Fruit fly (Drosophila melanogaster) whole organism, embryonic: Measurements from ENCODE around the gene Ptpmeg2.
A peak's percentile ranks its signal among the peaks of the same experiment; 100 is the strongest.

Experiments used
- Abd-B ChIP-seq: fragments of 200-800 bp; sonication (Bioruptor generic); optimal IDR thresholded peaks from 2 replicates; lab custom pipeline; 2018; ENCODE audit warnings: missing biosample characterization, mild to moderate bottlenecking, missing genetic modification characterization, moderate library complexity
- Adf1 ChIP-seq: fragments of 200-800 bp; sonication (Bioruptor generic); IDR thresholded peaks from 2 replicates; pipeline ENCODE4 v1.3.6; 2022; ENCODE audit warnings: missing biosample characterization, missing genetic modification characterization
- CG10321 ChIP-seq: fragments of 200-800 bp; sonication (Bioruptor generic); IDR thresholded peaks from 2 replicates; pipeline ENCODE4 v1.3.6; 2022; ENCODE audit warnings: missing biosample characterization, missing genetic modification characterization
- CG10431 ChIP-seq: fragments of 200-800 bp; sonication (Bioruptor generic); optimal IDR thresholded peaks from 3 replicates; lab custom pipeline; 2018; ENCODE audit warnings: missing biosample characterization, mild to moderate bottlenecking, missing genetic modification characterization
- CG10654 ChIP-seq: fragments of 200-800 bp; sonication (Bioruptor generic); optimal IDR thresholded peaks from 2 replicates; lab custom pipeline; 2016; ENCODE audit warnings: missing biosample characterization, missing genetic modification characterization
- CG11093 ChIP-seq: fragments of 200-800 bp; sonication (Bioruptor generic); IDR thresholded peaks from 3 replicates; pipeline ENCODE4 v1.3.6; 2022; ENCODE audit warnings: missing biosample characterization, missing genetic modification characterization
- CG15479 ChIP-seq: fragments of 200-800 bp; sonication (Bioruptor generic); optimal IDR thresholded peaks from 3 replicates; lab custom pipeline; 2019; ENCODE audit warnings: missing biosample characterization, mild to moderate bottlenecking, missing genetic modification characterization, moderate library complexity
- CG1832 ChIP-seq: fragments of 200-800 bp; sonication (Bioruptor generic); optimal IDR thresholded peaks from 2 replicates; lab custom pipeline; 2017; ENCODE audit warnings: missing biosample characterization, mild to moderate bottlenecking, missing genetic modification characterization, inconsistent platforms
- CG18619 ChIP-seq: fragments of 200-800 bp; sonication (Bioruptor generic); optimal IDR thresholded peaks from 3 replicates; lab custom pipeline; 2017; ENCODE audit warnings: missing biosample characterization, mild to moderate bottlenecking, missing genetic modification characterization
- CG2202 ChIP-seq: fragments of 200-800 bp; sonication (Bioruptor generic); optimal IDR thresholded peaks from 2 replicates; lab custom pipeline; 2018; ENCODE audit warnings: missing biosample characterization, mild to moderate bottlenecking, missing genetic modification characterization
- CG30431 ChIP-seq: fragments of 200-800 bp; sonication (Bioruptor generic); optimal IDR thresholded peaks from 2 replicates; lab custom pipeline; 2017; ENCODE audit warnings: missing biosample characterization, missing genetic modification characterization
- CG3407 ChIP-seq: fragments of 200-800 bp; sonication (Bioruptor generic); optimal IDR thresholded peaks from 2 replicates; lab custom pipeline; 2018; ENCODE audit warnings: missing biosample characterization, mild to moderate bottlenecking, missing genetic modification characterization
- CG4730 ChIP-seq: fragments of 200-800 bp; sonication (Bioruptor generic); IDR thresholded peaks from 2 replicates; pipeline ENCODE4 v1.3.6; 2022; ENCODE audit warnings: missing biosample characterization, missing genetic modification characterization
- CG5180 ChIP-seq: fragments of 200-800 bp; sonication (Bioruptor generic); optimal IDR thresholded peaks from 3 replicates; lab custom pipeline; 2017; ENCODE audit warnings: missing biosample characterization, missing genetic modification characterization, mild to moderate bottlenecking, moderate library complexity, missing genetic modification reagents
- CG5953 ChIP-seq: fragments of 200-800 bp; sonication (Bioruptor generic); IDR thresholded peaks from 2 replicates; pipeline ENCODE4 v1.3.6; 2022; ENCODE audit warnings: missing biosample characterization, missing genetic modification characterization
- CG7556 ChIP-seq: fragments of 200-800 bp; sonication (Bioruptor generic); optimal IDR thresholded peaks from 2 replicates; lab custom pipeline; 2017; ENCODE audit warnings: missing biosample characterization, mild to moderate bottlenecking, missing genetic modification characterization
- D19A ChIP-seq: fragments of 200-800 bp; optimal IDR thresholded peaks from 3 replicates; lab custom pipeline; 2019; ENCODE audit warnings: missing biosample characterization, mild to moderate bottlenecking, missing genetic modification characterization, moderate library complexity
- Dbx ChIP-seq: fragments of 200-800 bp; sonication (Bioruptor generic); IDR thresholded peaks from 3 replicates; pipeline ENCODE4 v1.3.6; 2022; ENCODE audit warnings: missing biosample characterization, missing genetic modification characterization
- Dfd ChIP-seq, 2 experiments: fragments of >200 bp; optimal IDR thresholded peaks; 2 replicates each; lab custom pipeline; 2017; ENCODE audit warnings: missing biosample characterization in 2 of 2, missing genetic modification characterization in 2 of 2
- Drgx ChIP-seq: fragments of 200-800 bp; sonication (Bioruptor generic); IDR thresholded peaks from 2 replicates; pipeline ENCODE4 v1.3.6; 2022; ENCODE audit warnings: missing biosample characterization, missing genetic modification characterization
- E2f1 ChIP-seq: fragments of 200-800 bp; sonication (Bioruptor generic); IDR thresholded peaks from 2 replicates; pipeline ENCODE4 v1.3.6; 2022; ENCODE audit warnings: missing biosample characterization, missing genetic modification characterization
- GATAe ChIP-seq: fragments of 200-800 bp; sonication (Bioruptor generic); conservative IDR thresholded peaks from 2 replicates; pipeline ENCODE4 v1.3.6; 2022; ENCODE audit warnings: missing biosample characterization, missing genetic modification characterization
- Hey ChIP-seq: fragments of 200-800 bp; sonication (Bioruptor generic); optimal IDR thresholded peaks from 3 replicates; lab custom pipeline; 2018; ENCODE audit warnings: missing biosample characterization, mild to moderate bottlenecking, missing genetic modification characterization
- Hmr ChIP-seq: fragments of 200-800 bp; sonication (Bioruptor generic); optimal IDR thresholded peaks from 3 replicates; lab custom pipeline; 2017; ENCODE audit warnings: mild to moderate bottlenecking, missing biosample characterization, missing genetic modification reagents, missing genetic modification characterization
- Lpt ChIP-seq: fragments of >200 bp; optimal IDR thresholded peaks from 2 replicates; lab custom pipeline; 2018; ENCODE audit warnings: missing biosample characterization, missing genetic modification characterization
- NC2β ChIP-seq: fragments of 200-800 bp; sonication (Bioruptor generic); optimal IDR thresholded peaks from 2 replicates; lab custom pipeline; 2016; ENCODE audit warnings: missing biosample characterization, missing genetic modification characterization
- Nf-YB ChIP-seq: fragments of 200-800 bp; sonication (Bioruptor generic); optimal IDR thresholded peaks from 3 replicates; lab custom pipeline; 2019; ENCODE audit warnings: missing biosample characterization, mild to moderate bottlenecking, missing genetic modification characterization, moderate library complexity
- Pdp1 ChIP-seq, 2 experiments: fragments of 200-800 bp; sonication (Bioruptor generic); optimal IDR thresholded peaks; 3 replicates each; lab custom pipeline; 2016; ENCODE audit warnings: missing biosample characterization in 2 of 2, missing genetic modification characterization in 2 of 2, mild to moderate bottlenecking in 1 of 2, moderate library complexity in 1 of 2
- Sry-δ ChIP-seq: fragments of 200-800 bp; sonication (Bioruptor generic); optimal IDR thresholded peaks from 2 replicates; lab custom pipeline; 2016; ENCODE audit warnings: missing biosample characterization, missing genetic modification characterization
- Ssrp ChIP-seq: fragments of 200-800 bp; sonication (Bioruptor generic); optimal IDR thresholded peaks from 2 replicates; lab custom pipeline; 2018; ENCODE audit warnings: missing biosample characterization, mild to moderate bottlenecking, missing genetic modification characterization, moderate library complexity
- bigmax ChIP-seq: fragments of 200-800 bp; sonication (Bioruptor generic); optimal IDR thresholded peaks from 2 replicates; lab custom pipeline; 2018; ENCODE audit warnings: missing biosample characterization, mild to moderate bottlenecking, missing genetic modification characterization
- bowl ChIP-seq: fragments of 200-800 bp; sonication (Bioruptor generic); IDR thresholded peaks from 2 replicates; pipeline ENCODE4 v1.3.6; 2022; ENCODE audit warnings: missing biosample characterization, missing genetic modification characterization
- cas ChIP-seq: fragments of 200-800 bp; sonication (Bioruptor generic); IDR thresholded peaks from 2 replicates; pipeline ENCODE4 v1.3.6; 2022; ENCODE audit warnings: missing biosample characterization, missing genetic modification characterization
- cg ChIP-seq: fragments of 200-800 bp; sonication (Bioruptor generic); optimal IDR thresholded peaks from 3 replicates; lab custom pipeline; 2019; ENCODE audit warnings: missing biosample characterization, mild to moderate bottlenecking, missing genetic modification characterization, moderate library complexity
- chinmo ChIP-seq: fragments of 200-800 bp; sonication (Bioruptor generic); IDR thresholded peaks from 4 replicates; pipeline ENCODE4 v1.3.6; 2022; ENCODE audit warnings: missing biosample characterization, missing genetic modification characterization; ENCODE audit not compliant: partially characterized antibody
- chm ChIP-seq: fragments of 200-800 bp; sonication (Bioruptor generic); IDR thresholded peaks from 2 replicates; pipeline ENCODE4 v1.3.6; 2022; ENCODE audit warnings: missing biosample characterization, missing genetic modification characterization
- crc ChIP-seq: fragments of 200-800 bp; sonication (Bioruptor generic); optimal IDR thresholded peaks from 2 replicates; lab custom pipeline; 2016; ENCODE audit warnings: missing biosample characterization, missing genetic modification characterization
- emc ChIP-seq: fragments of 200-800 bp; sonication (Bioruptor generic); optimal IDR thresholded peaks from 2 replicates; lab custom pipeline; 2016; ENCODE audit warnings: missing biosample characterization, missing genetic modification characterization
- fd64A ChIP-seq: fragments of 200-800 bp; sonication (Bioruptor generic); optimal IDR thresholded peaks from 3 replicates; lab custom pipeline; 2018; ENCODE audit warnings: missing biosample characterization, mild to moderate bottlenecking, missing genetic modification characterization
- grn ChIP-seq: fragments of 200-800 bp; sonication (Bioruptor generic); optimal IDR thresholded peaks from 3 replicates; lab custom pipeline; 2017; ENCODE audit warnings: missing biosample characterization, missing genetic modification characterization
- hb ChIP-seq: fragments of 200-800 bp; sonication (Bioruptor generic); IDR thresholded peaks from 3 replicates; pipeline ENCODE4 v1.3.6; 2022; ENCODE audit warnings: missing biosample characterization, missing genetic modification characterization; ENCODE audit not compliant: partially characterized antibody
- kni ChIP-seq: fragments of 200-800 bp; sonication (Bioruptor generic); optimal IDR thresholded peaks from 3 replicates; lab custom pipeline; 2017; ENCODE audit warnings: mild to moderate bottlenecking, missing biosample characterization, missing genetic modification reagents, missing genetic modification characterization
- lilli ChIP-seq: fragments of 200-800 bp; sonication (Bioruptor generic); optimal IDR thresholded peaks from 3 replicates; lab custom pipeline; 2016; ENCODE audit warnings: missing biosample characterization, missing genetic modification characterization
- pan ChIP-seq, 4 experiments: fragments of >200 bp in 3 of 4; fragments of 200-800 bp in 1 of 4; sonication (Bioruptor generic) in 1 of 4; optimal IDR thresholded peaks in 3 of 4; IDR thresholded peaks in 1 of 4; 2 replicates each; pipeline versions ENCODE4 v1.3.6 to Lab custom; 2017 to 2022; ENCODE audit warnings: missing biosample characterization in 2 of 4, missing genetic modification characterization in 2 of 4, mixed read lengths in 1 of 4
- ranshi ChIP-seq: fragments of 200-800 bp; sonication (Bioruptor generic); IDR thresholded peaks from 2 replicates; pipeline ENCODE4 v1.3.6; 2022; ENCODE audit warnings: missing biosample characterization, missing genetic modification characterization
- repo ChIP-seq: fragments of 200-800 bp; sonication (Bioruptor generic); optimal IDR thresholded peaks from 2 replicates; lab custom pipeline; 2016; ENCODE audit warnings: missing biosample characterization, missing genetic modification characterization
- rib ChIP-seq: fragments of 200-800 bp; sonication (Bioruptor generic); IDR thresholded peaks from 2 replicates; pipeline ENCODE4 v1.3.6; 2022; ENCODE audit warnings: missing biosample characterization, missing genetic modification characterization
- seq ChIP-seq: fragments of 200-800 bp; sonication (Bioruptor generic); IDR thresholded peaks from 2 replicates; pipeline ENCODE4 v1.3.6; 2022; ENCODE audit warnings: missing biosample characterization, missing genetic modification characterization
- sob ChIP-seq: fragments of 200-800 bp; sonication (Bioruptor generic); IDR thresholded peaks from 2 replicates; pipeline ENCODE4 v1.3.6; 2022; ENCODE audit warnings: missing biosample characterization, missing genetic modification characterization
- vvl ChIP-seq: fragments of 200-800 bp; sonication (Bioruptor generic); IDR thresholded peaks from 2 replicates; pipeline ENCODE4 v1.3.6; 2022; ENCODE audit warnings: missing biosample characterization, missing genetic modification characterization
- wek ChIP-seq: fragments of 200-800 bp; sonication (Bioruptor generic); optimal IDR thresholded peaks from 3 replicates; lab custom pipeline; 2018; ENCODE audit warnings: missing biosample characterization, mild to moderate bottlenecking, missing genetic modification characterization, moderate library complexity

Ptpmeg2 gene

dm6 chrX:9589928-9590327 is 69.0 kb downstream of the Ptpmeg2 start (continued):
- TF ChIP-seq Lpt (GFP tag; lab: Kevin White, UChicago) (no peak), grn (GFP tag; lab: Kevin White, UChicago) (no peak), CG10431 (GFP tag; lab: Kevin White, UChicago) (no peak), NC2β (no peak), repo (no peak), hb (GFP tag; lab: Robert Waterston, UW) (no peak), Adf1 (GFP tag; lab: Robert Waterston, UW) (no peak), CG5180 (peak; percentile 4), CG10321 (no peak), Ssrp (tag; lab: Kevin White, UChicago) (peak; percentile 47), chm (GFP tag; lab: Robert Waterston, UW) (no peak), CG30431 (no peak), lilli (GFP tag; lab: Kevin White, UChicago) (peak; percentile 53), CG7556 (peak; percentile 47), bigmax (GFP tag; lab: Kevin White, UChicago) (no peak), Hey (no peak), crc (GFP tag; lab: Kevin White, UChicago) (no peak), bowl (GFP tag; lab: Robert Waterston, UW) (no peak), E2f1 (GFP tag; lab: Robert Waterston, UW) (0 out of 2 replicates have a peak, but pooled peaks have one; percentile 18), kni (GFP tag; lab: Kevin White, UChicago) (no peak), CG4730 (GFP tag; lab: Robert Waterston, UW) (no peak), Abd-B (GFP tag; lab: Kevin White, UChicago) (peak; percentile 31), fd64A (GFP tag; lab: Kevin White, UChicago) (no peak), CG1832 (no peak), wek (GFP tag; lab: Kevin White, UChicago) (no peak), sob (GFP tag; lab: Robert Waterston, UW) (peak; percentile 20; the same call in 1 of the 2 replicates), Drgx (GFP tag; lab: Robert Waterston, UW) (peak; percentile 38; the same call in 1 of the 2 replicates), Pdp1 (GFP tag; optimal IDR thresholded peaks at IDR 0.05; lab: Kevin White, UChicago) (peak; percentile 9 to 45), CG3407 (GFP tag; lab: Kevin White, UChicago) (no peak), CG18619 (GFP tag; lab: Kevin White, UChicago) (peak; percentile 47), ranshi (GFP tag; lab: Robert Waterston, UW) (no peak; the same call in 1 of the 2 replicates), GATAe (GFP tag; lab: Robert Waterston, UW) (no peak), emc (no peak), CG5953 (no peak), CG15479 (GFP tag; lab: Kevin White, UChicago) (no peak), Dfd (GFP tag; optimal IDR thresholded peaks at IDR 0.05; lab: Kevin White, UChicago) (no peak), cg (GFP tag; lab: Kevin White, UChicago) (no peak), vvl (GFP tag; lab: Robert Waterston, UW) (peak; percentile 44; the same call in 1 of the 2 replicates), CG10654 (no peak), Dbx (GFP tag; lab: Robert Waterston, UW) (peak; percentile 50; the same call in 1 of the 3 replicates), seq (GFP tag; lab: Robert Waterston, UW) (peak; percentile 44; the same call in 1 of the 2 replicates), pan (optimal IDR thresholded peaks at IDR 0.05; lab: Kevin White, UChicago) (no peak), pan (GFP tag; optimal IDR thresholded peaks at IDR 0.05 in 1 of 2, IDR thresholded peaks at IDR 0.05 in 1 of 2) (peak in 1 of 2 experiments; percentile 57), CG11093 (GFP tag; lab: Robert Waterston, UW) (no peak), Hmr (GFP tag; lab: Kevin White, UChicago) (peak; percentile 30), chinmo (no peak), cas (GFP tag; lab: Robert Waterston, UW) (no peak), Sry-δ (GFP tag; lab: Kevin White, UChicago) (no peak), D19A (tag; lab: Kevin White, UChicago) (peak; percentile 84), rib (no peak), CG2202 (tag; lab: Kevin White, UChicago) (no peak), Nf-YB (GFP tag; lab: Kevin White, UChicago) (peak; percentile 13)
